Fruit fly (Drosophila melanogaster) whole organism, embryonic: ENCODE data around the gene CG5355.
A peak's percentile ranks its signal among the peaks of the same experiment; 100 is the strongest.

Experiments
- Adf1 ChIP-seq: fragments of 200-800 bp; sonication (Bioruptor generic); IDR thresholded peaks from 2 replicates; pipeline ENCODE4 v1.3.6; 2022; ENCODE audit warnings: missing biosample characterization, missing genetic modification characterization
- Bgb ChIP-seq: fragments of 200-800 bp; sonication (Bioruptor generic); IDR thresholded peaks from 2 replicates; pipeline ENCODE4 v1.3.6; 2022; ENCODE audit warnings: missing biosample characterization, missing genetic modification characterization; ENCODE audit not compliant: partially characterized antibody
- CG11085 ChIP-seq: fragments of 200-800 bp; sonication (Bioruptor generic); IDR thresholded peaks from 2 replicates; pipeline ENCODE4 v1.3.6; 2022; ENCODE audit warnings: missing biosample characterization, missing genetic modification characterization
- CG11504 ChIP-seq: fragments of 200-800 bp; sonication (Bioruptor generic); optimal IDR thresholded peaks from 3 replicates; lab custom pipeline; 2019; ENCODE audit warnings: missing biosample characterization, mild to moderate bottlenecking, missing genetic modification characterization, moderate library complexity
- CG13624 ChIP-seq: fragments of 200-800 bp; sonication (Bioruptor generic); optimal IDR thresholded peaks from 2 replicates; lab custom pipeline; 2016; ENCODE audit warnings: missing biosample characterization, missing genetic modification characterization
- CG15601 ChIP-seq: fragments of 200-800 bp; sonication (Bioruptor generic); optimal IDR thresholded peaks from 3 replicates; lab custom pipeline; 2019; ENCODE audit warnings: missing biosample characterization, mild to moderate bottlenecking, missing genetic modification characterization, moderate library complexity
- CG16813 ChIP-seq: fragments of 200-800 bp; sonication (Bioruptor generic); IDR thresholded peaks from 3 replicates; pipeline ENCODE4 v1.3.6; 2022; ENCODE audit warnings: missing biosample characterization, missing genetic modification characterization; ENCODE audit not compliant: partially characterized antibody
- CG17802 ChIP-seq: fragments of 200-800 bp; sonication (Bioruptor generic); optimal IDR thresholded peaks from 2 replicates; lab custom pipeline; 2018; ENCODE audit warnings: missing biosample characterization, mild to moderate bottlenecking, missing genetic modification characterization, moderate library complexity
- CG2875 ChIP-seq: fragments of 200-800 bp; sonication (Bioruptor generic); optimal IDR thresholded peaks from 2 replicates; lab custom pipeline; 2017; ENCODE audit warnings: missing biosample characterization, mild to moderate bottlenecking, missing genetic modification characterization, missing genetic modification reagents
- CG3726 ChIP-seq: fragments of 200-800 bp; sonication (Bioruptor generic); IDR thresholded peaks from 3 replicates; pipeline ENCODE4, ENCODE4 v1.3.6; 2022; ENCODE audit warnings: missing biosample characterization, missing genetic modification characterization
- CG3838 ChIP-seq: fragments of 200-800 bp; sonication (Bioruptor generic); optimal IDR thresholded peaks from 3 replicates; lab custom pipeline; 2016; ENCODE audit warnings: missing biosample characterization, missing genetic modification characterization
- CG4328 ChIP-seq: fragments of 200-800 bp; sonication (Bioruptor generic); optimal IDR thresholded peaks from 3 replicates; lab custom pipeline; 2017; ENCODE audit warnings: missing biosample characterization, missing genetic modification reagents, missing genetic modification characterization
- CG5180 ChIP-seq: fragments of 200-800 bp; sonication (Bioruptor generic); optimal IDR thresholded peaks from 3 replicates; lab custom pipeline; 2017; ENCODE audit warnings: missing biosample characterization, missing genetic modification characterization, mild to moderate bottlenecking, moderate library complexity, missing genetic modification reagents
- CG8281 ChIP-seq: fragments of 200-800 bp; sonication (Bioruptor generic); optimal IDR thresholded peaks from 2 replicates; lab custom pipeline; 2018; ENCODE audit warnings: missing biosample characterization, mild to moderate bottlenecking, missing genetic modification characterization, moderate library complexity
- CG9817 ChIP-seq: fragments of 200-800 bp; sonication (Bioruptor generic); optimal IDR thresholded peaks from 2 replicates; lab custom pipeline; 2018; ENCODE audit warnings: missing biosample characterization, mild to moderate bottlenecking, missing genetic modification characterization, moderate library complexity
- CoRest ChIP-seq: fragments of 200-800 bp; sonication (Bioruptor generic); optimal IDR thresholded peaks from 3 replicates; lab custom pipeline; 2018; ENCODE audit warnings: missing biosample characterization, mild to moderate bottlenecking, missing genetic modification characterization, moderate library complexity
- Dfd ChIP-seq, 2 experiments: fragments of >200 bp; optimal IDR thresholded peaks; 2 replicates each; lab custom pipeline; 2017; ENCODE audit warnings: missing biosample characterization in 2 of 2, missing genetic modification characterization in 2 of 2
- E2f1 ChIP-seq: fragments of 200-800 bp; sonication (Bioruptor generic); IDR thresholded peaks from 2 replicates; pipeline ENCODE4 v1.3.6; 2022; ENCODE audit warnings: missing biosample characterization, missing genetic modification characterization
- Ets97D ChIP-seq: fragments of 200-800 bp; sonication (Bioruptor generic); optimal IDR thresholded peaks from 3 replicates; lab custom pipeline; 2016; ENCODE audit warnings: missing biosample characterization, missing genetic modification characterization
- Hmx ChIP-seq: fragments of 200-800 bp; sonication (Bioruptor generic); optimal IDR thresholded peaks from 2 replicates; lab custom pipeline; 2016; ENCODE audit warnings: missing biosample characterization, missing genetic modification characterization
- Hr78 ChIP-seq, 2 experiments: fragments of 200-800 bp in 1 of 2; fragments of >200 bp in 1 of 2; sonication (Bioruptor generic) in 1 of 2; optimal IDR thresholded peaks; 2 replicates each; lab custom pipeline; 2017 to 2019; ENCODE audit warnings: missing biosample characterization in 2 of 2, missing genetic modification characterization in 2 of 2, mild to moderate bottlenecking in 1 of 2, moderate library complexity in 1 of 2
- Kr ChIP-seq: fragments of 200-800 bp; sonication (Bioruptor generic); optimal IDR thresholded peaks from 2 replicates; lab custom pipeline; 2017; ENCODE audit warnings: missing biosample characterization, mild to moderate bottlenecking, missing genetic modification characterization
- Lhr ChIP-seq: fragments of 200-800 bp; sonication (Bioruptor generic); optimal IDR thresholded peaks from 3 replicates; lab custom pipeline; 2017; ENCODE audit warnings: mild to moderate bottlenecking, missing biosample characterization, missing genetic modification reagents, missing genetic modification characterization
- Mad ChIP-seq: fragments of 200-800 bp; sonication (Bioruptor generic); optimal IDR thresholded peaks from 2 replicates; lab custom pipeline; 2016; ENCODE audit warnings: missing biosample characterization, missing genetic modification characterization
- Opbp ChIP-seq: fragments of 200-800 bp; sonication (Bioruptor generic); IDR thresholded peaks from 3 replicates; pipeline ENCODE4 v1.3.6; 2022; ENCODE audit warnings: missing biosample characterization, missing genetic modification characterization; ENCODE audit not compliant: partially characterized antibody
- PHDP ChIP-seq: fragments of 200-800 bp; sonication (Bioruptor generic); optimal IDR thresholded peaks from 3 replicates; lab custom pipeline; 2018; ENCODE audit warnings: missing biosample characterization, mild to moderate bottlenecking, missing genetic modification characterization, moderate library complexity
- Ptx1 ChIP-seq: fragments of 200-800 bp; sonication (Bioruptor generic); IDR thresholded peaks from 2 replicates; pipeline ENCODE4 v1.3.6; 2022; ENCODE audit warnings: missing biosample characterization, missing genetic modification characterization
- Rfx ChIP-seq: fragments of 200-800 bp; sonication (Bioruptor generic); IDR thresholded peaks from 2 replicates; pipeline ENCODE4 v1.3.6; 2022; ENCODE audit warnings: missing biosample characterization, missing genetic modification characterization
- Sry-β ChIP-seq: fragments of 200-800 bp; sonication (Bioruptor generic); optimal IDR thresholded peaks from 2 replicates; lab custom pipeline; 2018; ENCODE audit warnings: missing biosample characterization, mild to moderate bottlenecking, missing genetic modification characterization, moderate library complexity
- Sry-δ ChIP-seq: fragments of 200-800 bp; sonication (Bioruptor generic); optimal IDR thresholded peaks from 2 replicates; lab custom pipeline; 2016; ENCODE audit warnings: missing biosample characterization, missing genetic modification characterization
- btn ChIP-seq: fragments of 200-800 bp; sonication (Bioruptor generic); optimal IDR thresholded peaks from 2 replicates; lab custom pipeline; 2016; ENCODE audit warnings: missing biosample characterization, missing genetic modification characterization
- cg ChIP-seq: fragments of 200-800 bp; sonication (Bioruptor generic); optimal IDR thresholded peaks from 3 replicates; lab custom pipeline; 2019; ENCODE audit warnings: missing biosample characterization, mild to moderate bottlenecking, missing genetic modification characterization, moderate library complexity
- chif ChIP-seq, 2 experiments: fragments of 200-800 bp; sonication (Bioruptor generic); optimal IDR thresholded peaks; 3 replicates each; lab custom pipeline; 2016; ENCODE audit warnings: missing biosample characterization in 2 of 2, missing genetic modification characterization in 2 of 2
- corto ChIP-seq: fragments of 200-800 bp; sonication (Bioruptor generic); optimal IDR thresholded peaks from 2 replicates; lab custom pipeline; 2016; ENCODE audit warnings: missing biosample characterization, mild to moderate bottlenecking, missing genetic modification characterization, moderate library complexity
- croc ChIP-seq: fragments of 200-800 bp; sonication (Bioruptor generic); conservative IDR thresholded peaks from 3 replicates; pipeline ENCODE4 v1.3.6; 2022; ENCODE audit warnings: missing biosample characterization, missing genetic modification characterization
- danr ChIP-seq: fragments of 200-800 bp; sonication (Bioruptor generic); IDR thresholded peaks from 2 replicates; pipeline ENCODE4 v1.3.6; 2022; ENCODE audit warnings: missing biosample characterization, missing genetic modification characterization
- ems ChIP-seq: fragments of 200-800 bp; sonication (Bioruptor generic); optimal IDR thresholded peaks from 3 replicates; lab custom pipeline; 2016; ENCODE audit warnings: missing biosample characterization, missing genetic modification characterization
- fu2 ChIP-seq: fragments of 200-800 bp; sonication (Bioruptor generic); optimal IDR thresholded peaks from 2 replicates; lab custom pipeline; 2016; ENCODE audit warnings: missing biosample characterization, missing genetic modification characterization
- hth ChIP-seq: fragments of >200 bp; optimal IDR thresholded peaks from 2 replicates; lab custom pipeline; 2017; ENCODE audit warnings: inconsistent platforms
- maf-S ChIP-seq: fragments of 200-800 bp; sonication (Bioruptor generic); optimal IDR thresholded peaks from 2 replicates; lab custom pipeline; 2016; ENCODE audit warnings: missing biosample characterization, missing genetic modification characterization
- ranshi ChIP-seq: fragments of 200-800 bp; sonication (Bioruptor generic); IDR thresholded peaks from 2 replicates; pipeline ENCODE4 v1.3.6; 2022; ENCODE audit warnings: missing biosample characterization, missing genetic modification characterization
- rib ChIP-seq: fragments of 200-800 bp; sonication (Bioruptor generic); IDR thresholded peaks from 2 replicates; pipeline ENCODE4 v1.3.6; 2022; ENCODE audit warnings: missing biosample characterization, missing genetic modification characterization
- sd ChIP-seq: fragments of 200-800 bp; sonication (Bioruptor generic); optimal IDR thresholded peaks from 3 replicates; lab custom pipeline; 2018; ENCODE audit warnings: missing biosample characterization, mild to moderate bottlenecking, missing genetic modification characterization, moderate library complexity
- sna ChIP-seq: fragments of 200-800 bp; sonication (Bioruptor generic); IDR thresholded peaks from 2 replicates; pipeline ENCODE4 v1.3.6; 2022; ENCODE audit warnings: missing biosample characterization, missing genetic modification characterization; ENCODE audit not compliant: partially characterized antibody
- tin ChIP-seq: fragments of 200-800 bp; sonication (Bioruptor generic); optimal IDR thresholded peaks from 3 replicates; lab custom pipeline; 2016; ENCODE audit warnings: missing biosample characterization, missing genetic modification characterization
- toy ChIP-seq: fragments of 200-800 bp; sonication (Bioruptor generic); IDR thresholded peaks from 2 replicates; pipeline ENCODE4 v1.3.6; 2022; ENCODE audit warnings: missing biosample characterization, missing genetic modification characterization
- tx ChIP-seq: fragments of 200-800 bp; sonication (Bioruptor generic); optimal IDR thresholded peaks from 2 replicates; lab custom pipeline; 2016; ENCODE audit warnings: missing biosample characterization, missing genetic modification characterization
- vvl ChIP-seq: fragments of 200-800 bp; sonication (Bioruptor generic); IDR thresholded peaks from 2 replicates; pipeline ENCODE4 v1.3.6; 2022; ENCODE audit warnings: missing biosample characterization, missing genetic modification characterization
- wdn ChIP-seq: fragments of 200-800 bp; sonication (Bioruptor generic); IDR thresholded peaks from 2 replicates; pipeline ENCODE4 v1.3.6; 2022; ENCODE audit warnings: missing biosample characterization, missing genetic modification characterization
- zf30C ChIP-seq: fragments of 200-800 bp; sonication (Bioruptor generic); optimal IDR thresholded peaks from 3 replicates; lab custom pipeline; 2018; ENCODE audit warnings: missing biosample characterization, mild to moderate bottlenecking, missing genetic modification characterization
- zfh1 ChIP-seq: fragments of 200-800 bp; sonication (Bioruptor generic); IDR thresholded peaks from 3 replicates; pipeline ENCODE4 v1.3.6; 2022; ENCODE audit warnings: missing biosample characterization, missing genetic modification characterization
- zfh2 ChIP-seq: fragments of 200-800 bp; sonication (Bioruptor generic); optimal IDR thresholded peaks from 2 replicates; lab custom pipeline; 2016; ENCODE audit warnings: missing biosample characterization, missing genetic modification characterization

The CG5355 gene

DNA sequence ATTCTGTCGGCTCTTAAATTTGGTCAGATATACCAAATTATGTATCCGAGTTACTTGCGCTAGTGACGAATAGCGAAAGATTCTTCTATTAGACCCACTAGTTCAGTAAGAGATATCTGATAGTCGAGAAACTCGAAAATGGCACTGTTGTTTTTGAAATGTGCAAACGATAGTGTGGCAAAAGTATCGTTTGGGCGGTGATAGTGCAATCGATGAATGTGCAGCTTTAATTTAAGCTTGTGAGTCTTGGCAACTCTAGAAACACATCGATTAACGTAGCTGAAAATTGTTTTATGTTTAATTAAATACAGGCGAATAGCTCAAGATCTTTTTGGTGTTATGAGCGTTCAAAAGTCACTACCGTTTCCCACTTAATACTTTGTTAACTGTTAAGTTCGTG is 24.1 kb upstream of the CG5355 start, which contains the start of gene STUB1 (continued):
- TF ChIP-seq danr (GFP tag; lab: Robert Waterston, UW) (no peak), Ets97D (GFP tag; lab: Kevin White, UChicago) (peak; percentile 42), Sry-δ (GFP tag; lab: Kevin White, UChicago) (peak; percentile 89), Sry-β (GFP tag; lab: Kevin White, UChicago) (no peak), Hr78 (GFP tag; optimal IDR thresholded peaks at IDR 0.05; lab: Kevin White, UChicago) (no peak), zfh2 (GFP tag; lab: Kevin White, UChicago) (peak; percentile 57), sd (tag; lab: Kevin White, UChicago) (no peak), Dfd (GFP tag; optimal IDR thresholded peaks at IDR 0.05; lab: Kevin White, UChicago) (no peak), CG16813 (GFP tag; lab: Robert Waterston, UW) (peak; percentile 93), Lhr (GFP tag; lab: Kevin White, UChicago) (no peak), Hmx (no peak), rib (GFP tag; lab: Robert Waterston, UW) (peak; percentile 42; the same call in 1 of the 2 replicates), Kr (GFP tag; lab: Kevin White, UChicago) (no peak), ems (no peak), CG3726 (GFP tag; lab: Robert Waterston, UW) (no peak), CG4328 (GFP tag; lab: Kevin White, UChicago) (no peak), CG11504 (tag; lab: Kevin White, UChicago) (no peak), chif (GFP tag; optimal IDR thresholded peaks at IDR 0.05; lab: Kevin White, UChicago) (no peak), sna (GFP tag; lab: Robert Waterston, UW) (peak; percentile 96), CG3838 (GFP tag; lab: Kevin White, UChicago) (no peak), wdn (GFP tag; lab: Robert Waterston, UW) (no peak), Ptx1 (no peak), Opbp (GFP tag; lab: Robert Waterston, UW) (peak; percentile 97), Mad (GFP tag; lab: Kevin White, UChicago) (no peak), Rfx (GFP tag; lab: Robert Waterston, UW) (peak; percentile 61), CG17802 (tag; lab: Kevin White, UChicago) (no peak), btn (GFP tag; lab: Kevin White, UChicago) (no peak), CG15601 (tag; lab: Kevin White, UChicago) (no peak), CG2875 (GFP tag; lab: Kevin White, UChicago) (no peak), CG13624 (GFP tag; lab: Kevin White, UChicago) (peak; percentile 52), CG5180 (GFP tag; lab: Kevin White, UChicago) (no peak), fu2 (peak; percentile 27), croc (GFP tag; lab: Robert Waterston, UW) (no peak), cg (no peak), Adf1 (GFP tag; lab: Robert Waterston, UW) (no peak), tin (GFP tag; lab: Kevin White, UChicago) (no peak), hth (lab: Kevin White, UChicago) (no peak), PHDP (no peak), CG11085 (GFP tag; lab: Robert Waterston, UW) (no peak), corto (no peak), ranshi (GFP tag; lab: Robert Waterston, UW) (no peak), E2f1 (GFP tag; lab: Robert Waterston, UW) (no peak), maf-S (GFP tag; lab: Kevin White, UChicago) (peak; percentile 11), toy (GFP tag; lab: Robert Waterston, UW) (no peak), vvl (peak; percentile 69), tx (no peak), CoRest (peak; percentile 28), Bgb (GFP tag; lab: Robert Waterston, UW) (peak; percentile 100), CG8281 (no peak), zf30C (GFP tag; lab: Kevin White, UChicago) (no peak), zfh1 (no peak), CG9817 (tag; lab: Kevin White, UChicago) (no peak)
